Worm (Caenorhabditis elegans): ENCODE results near the gene Y50E8A.6.

- TF ChIP-seq grh-1 (GFP tag; IDR thresholded peaks at IDR 0.05) = no peak
- no peak for TF ChIP-seq ama-1 (optimal IDR thresholded peaks at IDR 0.05)
- no peak for TF ChIP-seq sox-4 (tag; optimal IDR thresholded peaks at IDR 0.05)
- TF ChIP-seq lin-39 (tag; optimal IDR thresholded peaks at IDR 0.05) = no peak
- no peak for TF ChIP-seq sptf-1 (tag; optimal IDR thresholded peaks at IDR 0.05)
- TF ChIP-seq lir-3 (tag; optimal IDR thresholded peaks at IDR 0.05; ENCODE audit: poor library complexity) = no peak
Observed at ce11 chrV:14689060-14689750, 51.9 kb downstream of the Y50E8A.6 start, which contains the start of gene gasr-8.
